Worm (Caenorhabditis elegans) whole organism, mixed stage, embryonic: Measurements from ENCODE around the gene K12G11.6.

Experiments used
- M03D4.4 ChIP-seq: sonication (generic microtip); optimal IDR thresholded peaks from 2 replicates; lab custom pipeline; 2017; ENCODE audit warnings: mild to moderate bottlenecking, missing genetic modification characterization, missing compliant biosample characterization
- blmp-1 ChIP-seq: fragments of 150-350 bp; optimal IDR thresholded peaks from 2 replicates; lab custom pipeline; 2014; ENCODE audit warnings: missing biosample characterization, missing genetic modification characterization
- ceh-39 ChIP-seq: fragments of 150-350 bp; optimal IDR thresholded peaks from 2 replicates; lab custom pipeline; 2014; ENCODE audit warnings: missing biosample characterization, missing genetic modification characterization
- ceh-43 ChIP-seq: fragments of 200-800 bp; sonication (Bioruptor generic); optimal IDR thresholded peaks from 2 replicates; lab custom pipeline; 2018; ENCODE audit warnings: mild to moderate bottlenecking, missing genetic modification characterization, moderate library complexity, missing compliant biosample characterization
- ceh-83 ChIP-seq: fragments of 200-800 bp; sonication (Bioruptor generic); optimal IDR thresholded peaks from 2 replicates; lab custom pipeline; 2018; ENCODE audit warnings: mild to moderate bottlenecking, missing genetic modification characterization, missing compliant biosample characterization
- ces-1 ChIP-seq: fragments of 150-350 bp; optimal IDR thresholded peaks from 2 replicates; lab custom pipeline; 2014; ENCODE audit warnings: missing biosample characterization, missing genetic modification reagents, missing genetic modification characterization
- cnd-1 ChIP-seq: fragments of 200-800 bp; sonication (Bioruptor generic); optimal IDR thresholded peaks from 2 replicates; lab custom pipeline; 2018; ENCODE audit warnings: mild to moderate bottlenecking, missing genetic modification characterization, missing compliant biosample characterization
- drap-1 ChIP-seq: fragments of 200-800 bp; sonication (Bioruptor generic); optimal IDR thresholded peaks from 3 replicates; lab custom pipeline; 2018; ENCODE audit warnings: mild to moderate bottlenecking, missing genetic modification characterization, missing compliant biosample characterization
- elt-1 ChIP-seq: sonication (generic microtip); optimal IDR thresholded peaks from 2 replicates; lab custom pipeline; 2017; ENCODE audit warnings: missing genetic modification characterization, mild to moderate bottlenecking, missing compliant biosample characterization, antibody characterized with exemption, moderate library complexity, borderline replicate concordance; ENCODE audit not compliant: insufficient read depth
- elt-3 ChIP-seq: fragments of 150-350 bp; optimal IDR thresholded peaks from 2 replicates; lab custom pipeline; 2014; ENCODE audit warnings: missing biosample characterization, missing genetic modification characterization
- ham-2 ChIP-seq: fragments of 200-800 bp; sonication (Bioruptor generic); optimal IDR thresholded peaks from 2 replicates; lab custom pipeline; 2018; ENCODE audit warnings: mild to moderate bottlenecking, missing genetic modification characterization, missing compliant biosample characterization
- hlh-1 ChIP-seq: fragments of 150-350 bp; optimal IDR thresholded peaks from 2 replicates; lab custom pipeline; 2014; ENCODE audit warnings: missing biosample characterization, missing genetic modification reagents, missing genetic modification characterization
- lin-13 ChIP-seq: fragments of 150-350 bp; optimal IDR thresholded peaks from 2 replicates; lab custom pipeline; 2014; ENCODE audit warnings: missing biosample characterization, missing genetic modification characterization
- lsy-2 ChIP-seq: fragments of 150-350 bp; optimal IDR thresholded peaks from 2 replicates; lab custom pipeline; 2014; ENCODE audit warnings: missing biosample characterization, missing genetic modification characterization
- mab-5 ChIP-seq: fragments of 150-350 bp; optimal IDR thresholded peaks from 2 replicates; lab custom pipeline; 2014; ENCODE audit warnings: missing biosample characterization, missing genetic modification characterization
- mep-1 ChIP-seq: fragments of 150-350 bp; optimal IDR thresholded peaks from 2 replicates; lab custom pipeline; 2017; ENCODE audit warnings: missing biosample characterization, missing genetic modification reagents, missing genetic modification characterization, inconsistent platforms
- mls-2 ChIP-seq: sonication (generic microtip); optimal IDR thresholded peaks from 2 replicates; lab custom pipeline; 2016; ENCODE audit warnings: mild to moderate bottlenecking, missing genetic modification characterization, moderate library complexity, missing compliant biosample characterization
- nhr-12 ChIP-seq: fragments of 150-350 bp; optimal IDR thresholded peaks from 2 replicates; lab custom pipeline; 2014; ENCODE audit warnings: missing biosample characterization, missing genetic modification characterization
- nhr-2 ChIP-seq: fragments of 150-350 bp; optimal IDR thresholded peaks from 2 replicates; lab custom pipeline; 2014; ENCODE audit warnings: missing biosample characterization, missing genetic modification characterization
- nhr-237 ChIP-seq: fragments of 150-350 bp; optimal IDR thresholded peaks from 2 replicates; lab custom pipeline; 2014; ENCODE audit warnings: missing biosample characterization, missing genetic modification characterization
- nhr-28 ChIP-seq: fragments of 150-350 bp; optimal IDR thresholded peaks from 2 replicates; lab custom pipeline; 2014; ENCODE audit warnings: missing biosample characterization, missing genetic modification characterization
- nhr-76 ChIP-seq: sonication (generic microtip); optimal IDR thresholded peaks from 2 replicates; lab custom pipeline; 2017; ENCODE audit warnings: missing biosample characterization, missing genetic modification characterization
- snpc-4 ChIP-seq: fragments of 150-350 bp; optimal IDR thresholded peaks from 2 replicates; lab custom pipeline; 2014; ENCODE audit warnings: missing biosample characterization, missing genetic modification characterization
- unc-120 ChIP-seq: sonication (generic microtip); optimal IDR thresholded peaks from 2 replicates; lab custom pipeline; 2017; ENCODE audit warnings: missing genetic modification characterization, missing compliant biosample characterization; ENCODE audit not compliant: poor library complexity, severe bottlenecking
- unc-62 ChIP-seq: fragments of 150-350 bp; optimal IDR thresholded peaks from 2 replicates; lab custom pipeline; 2014; ENCODE audit warnings: missing biosample characterization, missing genetic modification reagents, missing genetic modification characterization
- zip-8 ChIP-seq: fragments of 150-350 bp; optimal IDR thresholded peaks from 2 replicates; lab custom pipeline; 2014; ENCODE audit warnings: missing biosample characterization, missing genetic modification characterization
- ztf-11 ChIP-seq: fragments of 150-350 bp; optimal IDR thresholded peaks from 2 replicates; lab custom pipeline; 2014; ENCODE audit warnings: missing biosample characterization, missing genetic modification characterization

The K12G11.6 gene

ce11 chrV:11885939-11886338 is 8.2 kb upstream of the K12G11.6 start:
- no peak for TF ChIP-seq ceh-83
- TF ChIP-seq mls-2 = no peak
- TF ChIP-seq nhr-12 = no peak
- TF ChIP-seq unc-62 (GFP tag; lab: Kevin White, UChicago) = no peak
- TF ChIP-seq cnd-1 (tag; lab: Kevin White, UChicago) = no peak
- TF ChIP-seq ces-1 = no peak
- TF ChIP-seq mep-1 (tag; lab: Kevin White, UChicago) = no peak
- no peak for TF ChIP-seq zip-8 (tag; lab: Kevin White, UChicago)
- TF ChIP-seq blmp-1 = no peak
- TF ChIP-seq ceh-43 (GFP tag; lab: Kevin White, UChicago) = no peak

- no peak for TF ChIP-seq ztf-11 (tag; lab: Kevin White, UChicago)
- TF ChIP-seq elt-3 (tag; lab: Kevin White, UChicago) = no peak
- TF ChIP-seq nhr-28 (tag; lab: Kevin White, UChicago) = no peak
- no peak for TF ChIP-seq hlh-1 (tag; lab: Kevin White, UChicago)
- no peak for TF ChIP-seq drap-1 (GFP tag; lab: Kevin White, UChicago)
- no peak for TF ChIP-seq nhr-2
- no peak for TF ChIP-seq unc-62 (GFP tag; lab: Kevin White, UChicago)
- no peak for TF ChIP-seq ceh-83
- TF ChIP-seq unc-120 (tag; lab: Kevin White, UChicago) = no peak
- no peak for TF ChIP-seq ceh-39
- TF ChIP-seq ham-2 (GFP tag; lab: Kevin White, UChicago) = no peak
- TF ChIP-seq lin-13 (tag; lab: Kevin White, UChicago) = no peak
- no peak for TF ChIP-seq nhr-237
- no peak for TF ChIP-seq ces-1
- no peak for TF ChIP-seq M03D4.4 (tag; lab: Kevin White, UChicago)
- TF ChIP-seq mab-5 (tag; lab: Kevin White, UChicago) = no peak
- TF ChIP-seq, all 35 proteins: peak for 0
Measured at ce11 chrV:11887988-11888499, 6.1 kb upstream of the K12G11.6 start, which contains the start of gene adh-1. Gene adh-1 (plus strand): TSS chrV:11888248.

ce11 chrV:11888656-11889055 is 5.5 kb upstream of the K12G11.6 start:
- TF ChIP-seq M03D4.4 (tag; lab: Kevin White, UChicago) (no peak), ztf-11 (tag; lab: Kevin White, UChicago) (no peak), unc-62 (GFP tag; lab: Kevin White, UChicago) (no peak)

ce11 chrV:11889115-11889935 is 4.8 kb upstream of the K12G11.6 start:
- no peak for TF ChIP-seq nhr-237
- no peak for TF ChIP-seq unc-120 (tag; lab: Kevin White, UChicago)
- no peak for TF ChIP-seq ham-2 (GFP tag; lab: Kevin White, UChicago)
- TF ChIP-seq nhr-28 (tag; lab: Kevin White, UChicago) = no peak
- TF ChIP-seq ztf-11 (tag; lab: Kevin White, UChicago) = no peak
- no peak for TF ChIP-seq drap-1 (GFP tag; lab: Kevin White, UChicago)
- no peak for TF ChIP-seq mab-5 (tag; lab: Kevin White, UChicago)
- TF ChIP-seq nhr-76 (tag; lab: Kevin White, UChicago) = no peak
- no peak for TF ChIP-seq nhr-2
- no peak for TF ChIP-seq lsy-2 (tag; lab: Kevin White, UChicago)
- no peak for TF ChIP-seq ceh-83
- TF ChIP-seq zip-8 (tag; lab: Kevin White, UChicago) = no peak
- TF ChIP-seq snpc-4 (tag; lab: Kevin White, UChicago) = no peak
- TF ChIP-seq elt-1 (tag; lab: Kevin White, UChicago) = no peak
- TF ChIP-seq blmp-1 = no peak
- TF ChIP-seq lin-13 (tag; lab: Kevin White, UChicago) = no peak

ce11 chrV:11891143-11891862 is 2.8 kb upstream of the K12G11.6 start, which contains the start of the genes sodh-2 and srx-76:
Gene sodh-2 (minus strand): TSS chrV:11891243.
Gene srx-76 (plus strand): TSS chrV:11891812.
- no peak for TF ChIP-seq blmp-1
- no peak for TF ChIP-seq drap-1 (GFP tag; lab: Kevin White, UChicago)
